Worm (Caenorhabditis elegans) whole organism, young adult: Measurements from ENCODE around the gene C28D4.5.

Experiments
- B0019.2 ChIP-seq: fragments of 200-800 bp; sonication (Bioruptor generic); conservative IDR thresholded peaks from 2 replicates; pipeline ENCODE4 v1.3.6; 2022; ENCODE audit warnings: missing genetic modification reagents, missing genetic modification characterization, missing compliant biosample characterization
- B0336.3 ChIP-seq: fragments of 200-800 bp; sonication (Bioruptor generic); IDR thresholded peaks from 2 replicates; pipeline ENCODE4 v1.3.6; 2022; ENCODE audit warnings: missing genetic modification characterization, missing compliant biosample characterization
- C06A6.2 ChIP-seq: fragments of 200-800 bp; sonication (Bioruptor generic); conservative IDR thresholded peaks from 2 replicates; pipeline ENCODE4 v1.3.6; 2022; ENCODE audit warnings: missing genetic modification characterization, missing compliant biosample characterization
- F10E7.11 ChIP-seq: sonication (generic microtip); optimal IDR thresholded peaks from 2 replicates; lab custom pipeline; 2017; ENCODE audit warnings: mild to moderate bottlenecking, missing genetic modification characterization, moderate library complexity, missing compliant biosample characterization
- F22D6.2 ChIP-seq: sonication (generic microtip); optimal IDR thresholded peaks from 2 replicates; lab custom pipeline; 2016; ENCODE audit warnings: mild to moderate bottlenecking, missing genetic modification characterization, missing compliant biosample characterization
- F33H1.4 ChIP-seq: fragments of 200-800 bp; sonication (Bioruptor generic); IDR thresholded peaks from 2 replicates; pipeline ENCODE4 v1.3.6; 2022; ENCODE audit warnings: missing genetic modification reagents, missing genetic modification characterization, missing compliant biosample characterization
- F37B4.10 ChIP-seq: fragments of 200-800 bp; sonication (Bioruptor generic); IDR thresholded peaks from 2 replicates; pipeline ENCODE4 v1.3.6; 2022; ENCODE audit warnings: missing genetic modification characterization, missing compliant biosample characterization
- K11D2.4 ChIP-seq: fragments of 200-800 bp; sonication (Bioruptor generic); IDR thresholded peaks from 2 replicates; pipeline ENCODE4 v1.3.6; 2022; ENCODE audit warnings: missing genetic modification reagents, missing genetic modification characterization, missing compliant biosample characterization
- aptf-2 ChIP-seq: fragments of 200-800 bp; sonication (Bioruptor generic); conservative IDR thresholded peaks from 2 replicates; pipeline ENCODE4 v1.3.6; 2022; ENCODE audit warnings: missing genetic modification reagents, missing genetic modification characterization, missing compliant biosample characterization
- athp-1 ChIP-seq: sonication (generic microtip); optimal IDR thresholded peaks from 2 replicates; lab custom pipeline; 2017; ENCODE audit warnings: mild to moderate bottlenecking, missing genetic modification characterization, missing compliant biosample characterization
- attf-5 ChIP-seq: fragments of 200-800 bp; sonication (Bioruptor generic); optimal IDR thresholded peaks from 2 replicates; lab custom pipeline; 2018; ENCODE audit warnings: mild to moderate bottlenecking, missing genetic modification characterization, missing compliant biosample characterization
- attf-6 ChIP-seq: fragments of 200-800 bp; sonication (Bioruptor generic); IDR thresholded peaks from 2 replicates; pipeline ENCODE4 v1.3.6; 2022; ENCODE audit warnings: missing genetic modification reagents, missing genetic modification characterization, missing compliant biosample characterization
- cebp-1 ChIP-seq, 2 experiments: fragments of 200-800 bp in 1 of 2; sonication (Bioruptor generic) in 1 of 2; sonication (generic microtip) in 1 of 2; IDR thresholded peaks in 1 of 2; optimal IDR thresholded peaks in 1 of 2; 2 replicates each; pipeline versions ENCODE4 v1.3.6 to Lab custom; 2017 to 2022; ENCODE audit warnings: missing compliant biosample characterization in 2 of 2, missing genetic modification characterization in 2 of 2, mild to moderate bottlenecking in 1 of 2, missing genetic modification reagents in 1 of 2, moderate library complexity in 1 of 2
- ceh-91 ChIP-seq: fragments of 200-800 bp; sonication (Bioruptor generic); IDR thresholded peaks from 2 replicates; pipeline ENCODE4 v1.3.6; 2022; ENCODE audit warnings: missing genetic modification reagents, missing genetic modification characterization, missing compliant biosample characterization
- ets-4 ChIP-seq: fragments of 200-800 bp; sonication (Bioruptor generic); optimal IDR thresholded peaks from 2 replicates; lab custom pipeline; 2018; ENCODE audit warnings: mild to moderate bottlenecking, missing genetic modification characterization, missing compliant biosample characterization
- fkh-3 ChIP-seq: sonication (generic microtip); optimal IDR thresholded peaks from 2 replicates; lab custom pipeline; 2016; ENCODE audit warnings: mild to moderate bottlenecking, missing genetic modification characterization, missing compliant biosample characterization
- hmg-1.2 ChIP-seq: fragments of 200-800 bp; sonication (Bioruptor generic); IDR thresholded peaks from 2 replicates; pipeline ENCODE4 v1.3.6; 2022; ENCODE audit warnings: missing genetic modification reagents, missing genetic modification characterization, missing compliant biosample characterization
- lin-35 ChIP-seq, 3 experiments: fragments of 150-350 bp in 2 of 3; sonication (generic microtip) in 1 of 3; optimal IDR thresholded peaks; 2 replicates each; lab custom pipeline; 2014 to 2018; ENCODE audit warnings: missing biosample characterization in 3 of 3, missing genetic modification characterization in 3 of 3, missing genetic modification reagents in 3 of 3
- lin-40 ChIP-seq: sonication (generic microtip); optimal IDR thresholded peaks from 2 replicates; lab custom pipeline; 2016; ENCODE audit warnings: missing genetic modification characterization, mild to moderate bottlenecking, missing compliant biosample characterization, missing genotype, missing genetic modification reagents
- lsy-27 ChIP-seq: sonication (generic microtip); optimal IDR thresholded peaks from 2 replicates; lab custom pipeline; 2017; ENCODE audit warnings: missing genetic modification characterization, mild to moderate bottlenecking, missing compliant biosample characterization, antibody characterized with exemption, missing genotype, borderline replicate concordance; ENCODE audit not compliant: insufficient read depth
- madf-8 ChIP-seq: fragments of 200-800 bp; sonication (Bioruptor generic); conservative IDR thresholded peaks from 2 replicates; pipeline ENCODE4 v1.3.6; 2022; ENCODE audit warnings: missing genetic modification reagents, missing genetic modification characterization, missing compliant biosample characterization
- mes-4 ChIP-seq: sonication (generic microtip); optimal IDR thresholded peaks from 2 replicates; lab custom pipeline; 2016; ENCODE audit warnings: missing genotype, missing genetic modification characterization, missing compliant biosample characterization
- nfya-1 ChIP-seq: sonication (generic microtip); optimal IDR thresholded peaks from 2 replicates; lab custom pipeline; 2017; ENCODE audit warnings: antibody characterized with exemption, missing compliant biosample characterization, missing genetic modification characterization, borderline replicate concordance; ENCODE audit not compliant: insufficient read depth
- nfya-2 ChIP-seq: fragments of 200-800 bp; sonication (Bioruptor generic); IDR thresholded peaks from 2 replicates; pipeline ENCODE4 v1.3.6; 2022; ENCODE audit warnings: missing genetic modification reagents, missing genetic modification characterization, missing compliant biosample characterization
- nfyb-1 ChIP-seq: fragments of 200-800 bp; sonication (Bioruptor generic); IDR thresholded peaks from 2 replicates; pipeline ENCODE4 v1.3.6; 2022; ENCODE audit warnings: missing genetic modification reagents, missing genetic modification characterization, missing compliant biosample characterization
- nhr-80 ChIP-seq: sonication (generic microtip); optimal IDR thresholded peaks from 2 replicates; lab custom pipeline; 2016; ENCODE audit warnings: missing genetic modification characterization, missing compliant biosample characterization
- rec-8 ChIP-seq, 2 experiments: sonication (generic microtip); optimal IDR thresholded peaks; 2 replicates each; lab custom pipeline; 2016; ENCODE audit warnings: mild to moderate bottlenecking in 2 of 2, missing genetic modification characterization in 2 of 2, missing genetic modification reagents in 2 of 2, missing genotype in 2 of 2, missing biosample characterization in 1 of 2, missing compliant biosample characterization in 1 of 2, moderate library complexity in 1 of 2
- repo-1 ChIP-seq: sonication (generic microtip); optimal IDR thresholded peaks from 2 replicates; lab custom pipeline; 2017; ENCODE audit warnings: mild to moderate bottlenecking, missing genetic modification characterization, missing compliant biosample characterization
- rpc-1 ChIP-seq, 2 experiments: fragments of 150-350 bp in 1 of 2; sonication (generic microtip) in 1 of 2; optimal IDR thresholded peaks; 2 replicates each; lab custom pipeline; 2014 to 2018; ENCODE audit warnings: missing biosample characterization in 1 of 2, missing genetic modification characterization in 1 of 2, missing genetic modification reagents in 1 of 2, missing genotype in 1 of 2
- sdz-38 ChIP-seq: sonication (generic microtip); optimal IDR thresholded peaks from 2 replicates; lab custom pipeline; 2016; ENCODE audit warnings: missing genotype, missing genetic modification characterization, missing compliant biosample characterization
- snpc-1.1 ChIP-seq: sonication (generic microtip); optimal IDR thresholded peaks from 2 replicates; lab custom pipeline; 2017; ENCODE audit warnings: missing genetic modification characterization, mild to moderate bottlenecking, missing compliant biosample characterization, antibody characterized with exemption, moderate library complexity, missing genotype, missing genetic modification reagents; ENCODE audit not compliant: insufficient read depth
- tbp1 ChIP-seq: fragments of 200-800 bp; sonication (Bioruptor generic); optimal IDR thresholded peaks from 2 replicates; lab custom pipeline; 2018; ENCODE audit warnings: mild to moderate bottlenecking, missing genetic modification characterization, missing compliant biosample characterization
- unc-130 ChIP-seq: sonication (generic microtip); optimal IDR thresholded peaks from 2 replicates; lab custom pipeline; 2016; ENCODE audit warnings: missing genetic modification reagents, missing genetic modification characterization, missing compliant biosample characterization

C28D4.5 gene

ce11 chrIV:9738194-9738593, 8.5 kb downstream of the C28D4.5 start, which contains the start of gene C28D4.10:
C28D4.10 (plus strand) TSS chrIV:9738494.
- no peak for TF ChIP-seq K11D2.4 (GFP tag; lab: Robert Waterston, UW)
- TF ChIP-seq mes-4 (tag; lab: Kevin White, UChicago), result no peak

ce11 chrIV:9737204-9737790, 9.4 kb downstream of the C28D4.5 start, which contains the start of gene cka-1:
cka-1 (minus strand) TSS chrIV:9737621.
- TF ChIP-seq aptf-2 (GFP tag; lab: Robert Waterston, UW) (no peak), nhr-80 (tag; lab: Kevin White, UChicago) (peak; percentile 51), ets-4 (GFP tag; lab: Kevin White, UChicago) (no peak), lin-35 (GFP tag; optimal IDR thresholded peaks at IDR 0.05; lab: Kevin White, UChicago) (no peak), fkh-3 (tag; lab: Kevin White, UChicago) (no peak), nfya-1 (no peak), F10E7.11 (tag; lab: Kevin White, UChicago) (no peak), hmg-1.2 (GFP tag; lab: Robert Waterston, UW) (peak; percentile 46; the same call in 1 of the 2 replicates), ceh-91 (no peak), attf-5 (GFP tag; lab: Kevin White, UChicago) (peak; percentile 2), C06A6.2 (GFP tag; lab: Robert Waterston, UW) (no peak), F33H1.4 (GFP tag; lab: Robert Waterston, UW) (no peak)

ce11 chrIV:9735750-9736149, 10.9 kb downstream of the C28D4.5 start:
- TF ChIP-seq aptf-2 (GFP tag; lab: Robert Waterston, UW) (no peak), B0336.3 (GFP tag; lab: Robert Waterston, UW) (no peak), rpc-1 (optimal IDR thresholded peaks at IDR 0.05; lab: Kevin White, UChicago) (no peak), rpc-1 (tag; optimal IDR thresholded peaks at IDR 0.05; lab: Kevin White, UChicago) (no peak), F37B4.10 (GFP tag; lab: Robert Waterston, UW) (no peak), repo-1 (tag; lab: Kevin White, UChicago) (no peak), F33H1.4 (GFP tag; lab: Robert Waterston, UW) (no peak), cebp-1 (GFP tag; IDR thresholded peaks at IDR 0.05; lab: Robert Waterston, UW) (peak; percentile 24; the same call in 1 of the 2 replicates), cebp-1 (tag; optimal IDR thresholded peaks at IDR 0.05; lab: Kevin White, UChicago) (peak; percentile 77), snpc-1.1 (tag; lab: Kevin White, UChicago) (no peak), tbp1 (GFP tag; lab: Kevin White, UChicago) (no peak), lsy-27 (tag; lab: Kevin White, UChicago) (no peak), madf-8 (no peak), F22D6.2 (no peak), athp-1 (tag; lab: Kevin White, UChicago) (no peak), nfyb-1 (GFP tag; lab: Robert Waterston, UW) (0 out of 2 replicates have a peak, but pooled peaks have one; percentile 17), B0019.2 (no peak), lin-40 (tag; lab: Kevin White, UChicago) (no peak), attf-6 (GFP tag; lab: Robert Waterston, UW) (no peak), nfya-1 (no peak), rec-8 (tag; optimal IDR thresholded peaks at IDR 0.05; lab: Kevin White, UChicago) (no peak), nfya-2 (GFP tag; lab: Robert Waterston, UW) (no peak), nhr-80 (tag; lab: Kevin White, UChicago) (peak; percentile 49), sdz-38 (tag; lab: Kevin White, UChicago) (no peak), attf-5 (GFP tag; lab: Kevin White, UChicago) (peak; percentile 30), unc-130 (no peak)
